Worm (Caenorhabditis elegans): ENCODE measurements around the gene oac-56.

DNA sequence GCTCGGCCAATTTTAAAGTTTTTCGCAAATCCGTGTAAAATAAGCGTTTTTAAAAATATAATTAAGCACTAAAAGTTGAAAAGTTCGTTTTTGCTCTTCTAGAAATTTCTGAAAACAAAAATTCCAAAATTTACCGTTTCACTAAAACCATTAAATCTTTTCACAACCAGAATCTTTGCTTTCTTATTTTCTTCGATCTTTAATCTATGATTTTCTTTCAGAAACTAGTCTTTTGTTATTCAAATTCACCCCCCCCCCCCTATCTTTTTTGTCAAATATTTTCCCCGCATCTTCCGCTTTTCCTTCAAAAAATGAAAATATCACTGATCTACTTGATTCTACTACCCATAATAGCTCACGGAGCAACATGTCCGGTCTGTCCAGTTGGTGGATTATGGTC is 10.9 kb downstream of the oac-56 start, which contains the start of gene Y67A10A.11:
- no peak for TF ChIP-seq hlh-30 (tag; optimal IDR thresholded peaks at IDR 0.05; ENCODE audit: insufficient read depth)
- no peak for TF ChIP-seq gmeb-2 (tag; optimal IDR thresholded peaks at IDR 0.05)
- TF ChIP-seq tbx-2 (tag; optimal IDR thresholded peaks at IDR 0.05), result no peak
- no peak for TF ChIP-seq rnt-1 (tag; optimal IDR thresholded peaks at IDR 0.05)

All from whole organism, late embryonic.